Worm (Caenorhabditis elegans) whole organism, early embryonic: Measurements from ENCODE around the gene dmd-6.

Source experiments
- B0310.2 ChIP-seq: sonication (generic microtip); optimal IDR thresholded peaks from 2 replicates; lab custom pipeline; 2016; ENCODE audit warnings: mild to moderate bottlenecking, missing genetic modification characterization, missing compliant biosample characterization
- F13C5.2 ChIP-seq: sonication (generic microtip); optimal IDR thresholded peaks from 2 replicates; lab custom pipeline; 2017; ENCODE audit warnings: mild to moderate bottlenecking, missing genetic modification characterization, inconsistent platforms, missing compliant biosample characterization
- aly-1 ChIP-seq: sonication (generic microtip); optimal IDR thresholded peaks from 2 replicates; lab custom pipeline; 2016; ENCODE audit warnings: missing genetic modification characterization, missing compliant biosample characterization
- ama-1 ChIP-seq: fragments of 150-350 bp; optimal IDR thresholded peaks from 2 replicates; lab custom pipeline; 2014
- ceh-13 ChIP-seq: fragments of 200-800 bp; sonication (Bioruptor generic); optimal IDR thresholded peaks from 2 replicates; lab custom pipeline; 2018; ENCODE audit warnings: mild to moderate bottlenecking, missing genetic modification characterization, missing compliant biosample characterization
- ceh-36 ChIP-seq: sonication (generic microtip); optimal IDR thresholded peaks from 2 replicates; lab custom pipeline; 2016; ENCODE audit warnings: missing genetic modification characterization, inconsistent platforms, missing compliant biosample characterization
- ets-7 ChIP-seq: sonication (generic microtip); optimal IDR thresholded peaks from 2 replicates; lab custom pipeline; 2016; ENCODE audit warnings: missing genotype, missing genetic modification characterization, missing compliant biosample characterization
- flt-1 ChIP-seq: fragments of 200-800 bp; sonication (Bioruptor generic); IDR thresholded peaks from 2 replicates; pipeline ENCODE4 v1.3.6; 2022; ENCODE audit warnings: missing genetic modification characterization, missing compliant biosample characterization
- hmbx-1 ChIP-seq: sonication (generic microtip); optimal IDR thresholded peaks from 2 replicates; lab custom pipeline; 2016; ENCODE audit warnings: mild to moderate bottlenecking, missing genetic modification characterization, missing compliant biosample characterization
- hmg-4 ChIP-seq: fragments of 200-800 bp; sonication (Bioruptor generic); optimal IDR thresholded peaks from 2 replicates; lab custom pipeline; 2018; ENCODE audit warnings: mild to moderate bottlenecking, missing genetic modification characterization, missing compliant biosample characterization
- hnd-1 ChIP-seq: sonication (generic microtip); optimal IDR thresholded peaks from 2 replicates; lab custom pipeline; 2016; ENCODE audit warnings: missing genetic modification characterization, missing compliant biosample characterization
- pes-1 ChIP-seq: fragments of 200-800 bp; sonication (Bioruptor generic); IDR thresholded peaks from 2 replicates; pipeline ENCODE4 v1.3.6; 2022; ENCODE audit warnings: missing genetic modification reagents, missing genetic modification characterization, missing compliant biosample characterization
- scrt-1 ChIP-seq: fragments of 200-800 bp; sonication (Bioruptor generic); IDR thresholded peaks from 2 replicates; pipeline ENCODE4 v1.3.6; 2022; ENCODE audit warnings: missing genetic modification characterization, missing compliant biosample characterization
- sea-1 ChIP-seq: fragments of 200-800 bp; sonication (Bioruptor generic); conservative IDR thresholded peaks from 2 replicates; pipeline ENCODE4 v1.3.6; 2022; ENCODE audit warnings: missing genetic modification characterization, missing compliant biosample characterization
- tbx-11 ChIP-seq: fragments of 200-800 bp; sonication (Bioruptor generic); IDR thresholded peaks from 2 replicates; pipeline ENCODE4 v1.3.6; 2022; ENCODE audit warnings: missing genetic modification characterization, missing compliant biosample characterization
- tbx-37 ChIP-seq: fragments of 200-800 bp; sonication (Bioruptor generic); conservative IDR thresholded peaks from 2 replicates; pipeline ENCODE4 v1.3.6; 2022; ENCODE audit warnings: missing genetic modification reagents, missing genetic modification characterization, missing compliant biosample characterization
- tra-4 ChIP-seq: sonication (generic microtip); optimal IDR thresholded peaks from 2 replicates; lab custom pipeline; 2017; ENCODE audit warnings: missing genetic modification characterization, missing compliant biosample characterization

The dmd-6 gene

DNA sequence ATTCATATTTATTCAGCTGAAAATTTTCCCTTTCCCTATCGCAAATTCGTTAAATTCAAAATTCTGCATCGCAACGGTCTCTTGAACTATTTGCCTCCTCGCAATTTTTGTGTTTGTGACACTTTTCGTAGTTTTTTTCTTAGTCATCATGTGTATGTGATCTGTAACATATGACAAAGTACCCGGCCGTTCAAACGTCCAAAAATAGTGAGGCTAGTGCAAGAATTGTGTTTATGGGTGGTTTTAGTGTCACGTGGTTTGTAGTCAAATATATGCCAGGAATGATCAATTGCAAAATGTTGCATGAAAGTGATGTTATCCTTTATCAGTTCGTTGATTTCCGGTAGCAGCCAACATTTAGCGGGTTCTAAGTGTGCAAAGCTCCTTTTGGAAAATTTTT, 6.6 kb upstream of the dmd-6 start:
- TF ChIP-seq hnd-1 (tag; lab: Kevin White, UChicago) (no peak), flt-1 (no peak), tra-4 (tag; lab: Kevin White, UChicago) (no peak), tbx-37 (GFP tag; lab: Robert Waterston, UW) (no peak), hmg-4 (GFP tag; lab: Kevin White, UChicago) (no peak), scrt-1 (no peak), hmbx-1 (no peak), pes-1 (GFP tag; lab: Robert Waterston, UW) (no peak), tbx-11 (GFP tag; lab: Robert Waterston, UW) (no peak), F13C5.2 (no peak), ama-1 (no peak), ceh-13 (GFP tag; lab: Kevin White, UChicago) (no peak), B0310.2 (tag; lab: Kevin White, UChicago) (no peak), ceh-36 (tag; lab: Kevin White, UChicago) (no peak), sea-1 (GFP tag; lab: Robert Waterston, UW) (no peak), ets-7 (tag; lab: Kevin White, UChicago) (no peak), aly-1 (tag; lab: Kevin White, UChicago) (no peak)

DNA sequence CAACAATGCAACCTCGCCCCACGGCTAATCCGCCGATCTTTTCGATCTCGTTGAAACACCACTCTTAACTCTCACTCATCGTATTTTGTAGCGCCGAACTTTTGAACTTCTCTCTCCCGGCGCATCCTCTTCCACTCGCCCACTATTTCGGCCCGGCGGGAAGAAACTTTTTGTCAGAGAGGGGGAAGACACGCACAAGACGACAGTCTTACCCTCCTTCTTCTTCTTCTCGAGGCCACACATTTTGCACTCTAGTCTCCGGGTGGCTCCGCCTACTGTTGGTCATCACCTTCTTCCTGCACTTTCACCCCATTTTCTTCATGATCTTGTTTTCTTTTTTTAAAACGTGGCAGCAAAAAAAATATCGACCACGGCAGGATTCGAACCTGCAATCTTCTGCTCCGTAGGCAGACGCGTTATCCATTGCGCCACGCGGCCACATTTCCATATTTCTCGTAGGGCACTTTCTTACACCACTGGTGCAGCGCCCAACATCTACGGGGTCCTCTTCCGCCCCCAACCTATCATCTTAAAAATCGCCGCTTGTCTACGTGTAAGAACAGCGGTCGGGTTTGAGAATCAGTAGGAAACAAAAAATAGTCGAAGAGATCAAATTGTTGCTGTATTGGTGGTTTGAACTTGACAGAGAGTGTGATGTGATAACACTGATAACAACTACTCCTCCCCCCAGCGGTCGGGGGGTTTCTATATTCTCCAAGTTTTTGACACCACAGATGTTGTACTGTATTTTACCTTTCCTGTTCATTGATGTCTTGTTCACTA, 5.3 kb upstream of the dmd-6 start:
- no peak for TF ChIP-seq aly-1 (tag; lab: Kevin White, UChicago)
- peak; percentile 18; the same call in 1 of the 2 replicates for TF ChIP-seq pes-1 (GFP tag; lab: Robert Waterston, UW)
- no peak for TF ChIP-seq ceh-13 (GFP tag; lab: Kevin White, UChicago)
- no peak for TF ChIP-seq tbx-37 (GFP tag; lab: Robert Waterston, UW)
- TF ChIP-seq tbx-11 (GFP tag; lab: Robert Waterston, UW): no peak

DNA sequence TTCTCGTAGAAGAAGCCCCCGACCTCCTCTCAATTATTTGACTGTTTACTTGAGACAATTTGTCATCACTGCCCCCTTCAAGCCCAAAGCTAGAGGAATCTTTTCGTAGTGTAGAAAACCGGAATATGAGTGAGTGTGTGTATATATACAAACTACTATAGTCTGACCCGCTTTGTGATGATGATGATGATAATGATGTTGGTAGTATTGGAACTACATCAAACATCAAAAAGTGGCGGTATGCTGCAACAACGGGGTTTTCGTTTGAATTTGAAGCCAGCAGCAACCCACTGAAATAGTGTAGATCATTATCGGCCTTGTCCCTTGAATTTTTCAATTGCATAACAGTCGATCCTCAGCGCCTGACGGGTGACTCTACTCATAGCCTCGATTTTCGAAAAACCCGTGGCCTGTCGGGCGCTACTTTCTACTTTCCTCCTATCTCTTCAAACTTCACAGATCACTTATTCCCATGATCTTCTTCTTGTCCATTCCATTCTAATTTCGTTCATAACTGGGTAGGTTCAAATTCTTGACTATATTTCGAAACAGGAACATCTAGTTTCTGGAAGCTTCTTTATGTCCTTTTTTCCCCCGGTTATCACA, 4.4 kb upstream of the dmd-6 start:
- TF ChIP-seq pes-1 (GFP tag; lab: Robert Waterston, UW) (no peak), hnd-1 (tag; lab: Kevin White, UChicago) (no peak), aly-1 (tag; lab: Kevin White, UChicago) (no peak), scrt-1 (no peak), tra-4 (tag; lab: Kevin White, UChicago) (no peak), tbx-37 (GFP tag; lab: Robert Waterston, UW) (no peak), ama-1 (no peak), hmg-4 (GFP tag; lab: Kevin White, UChicago) (no peak), tbx-11 (GFP tag; lab: Robert Waterston, UW) (no peak), B0310.2 (tag; lab: Kevin White, UChicago) (no peak), sea-1 (GFP tag; lab: Robert Waterston, UW) (no peak), ceh-13 (GFP tag; lab: Kevin White, UChicago) (no peak), hmbx-1 (no peak), ets-7 (tag; lab: Kevin White, UChicago) (no peak), ceh-36 (tag; lab: Kevin White, UChicago) (no peak), F13C5.2 (no peak), flt-1 (no peak)

DNA sequence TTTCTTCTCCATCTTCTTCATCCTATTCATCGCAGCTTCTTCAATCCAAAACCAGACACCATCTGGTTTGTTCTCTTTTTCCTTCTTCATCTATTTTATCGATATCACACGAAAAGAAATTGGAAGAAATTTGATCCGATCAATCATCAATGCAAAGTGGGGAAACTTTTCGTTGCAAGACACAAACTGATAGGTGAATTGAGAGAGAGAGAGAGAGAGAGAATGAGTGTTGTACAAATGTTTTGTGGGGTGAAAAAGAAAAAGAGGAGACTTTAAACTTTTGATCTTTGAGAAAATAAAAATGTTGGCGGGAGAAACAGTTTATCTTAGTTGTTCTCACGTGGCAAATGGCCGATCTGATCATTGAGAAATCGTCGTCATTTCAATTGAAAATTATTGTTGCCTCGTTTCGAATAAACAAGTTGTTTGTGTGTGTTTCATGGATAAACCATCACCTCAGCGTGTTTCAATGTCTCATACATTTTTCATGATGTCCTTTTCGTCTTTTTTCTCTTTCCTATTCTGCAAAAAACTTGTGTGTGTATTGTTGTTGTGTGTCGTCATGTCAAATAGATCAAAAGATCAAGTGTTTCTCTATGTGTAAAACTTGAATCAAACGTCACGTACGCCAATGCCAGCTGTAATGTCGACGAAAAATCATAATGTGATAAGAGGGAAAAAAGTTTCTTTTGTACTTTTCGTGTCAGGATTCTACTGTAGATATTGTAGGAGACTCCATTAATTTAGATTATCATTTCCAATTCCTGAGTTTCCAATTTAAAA, 3.7 kb upstream of the dmd-6 start:
- TF ChIP-seq tbx-11 (GFP tag; lab: Robert Waterston, UW) (no peak), sea-1 (GFP tag; lab: Robert Waterston, UW) (no peak), ama-1 (no peak), tbx-37 (GFP tag; lab: Robert Waterston, UW) (no peak), flt-1 (no peak), hmg-4 (GFP tag; lab: Kevin White, UChicago) (no peak), aly-1 (tag; lab: Kevin White, UChicago) (no peak), scrt-1 (no peak), B0310.2 (tag; lab: Kevin White, UChicago) (no peak), hnd-1 (tag; lab: Kevin White, UChicago) (no peak), hmbx-1 (no peak), F13C5.2 (no peak), ceh-13 (GFP tag; lab: Kevin White, UChicago) (no peak), ets-7 (tag; lab: Kevin White, UChicago) (no peak)

DNA sequence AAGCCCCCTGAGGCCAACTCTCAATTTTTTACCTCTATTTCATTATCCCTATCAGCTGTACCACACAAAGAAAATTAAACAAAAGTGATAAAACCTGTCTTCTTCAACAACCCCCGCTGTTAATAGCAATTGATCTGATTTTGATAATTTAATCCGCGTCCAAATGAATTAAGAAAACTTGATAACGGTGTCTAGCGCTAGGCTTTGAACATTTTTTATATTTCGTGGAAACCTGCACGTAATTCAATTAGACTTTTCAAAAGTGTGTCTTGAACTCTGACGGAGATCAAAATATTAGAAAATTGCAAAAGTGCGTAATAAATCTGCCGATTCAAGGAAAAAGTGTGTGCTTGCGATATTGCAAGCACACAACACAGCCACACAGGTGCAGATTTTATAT, 3.0 kb upstream of the dmd-6 start:
- no peak for TF ChIP-seq ceh-13 (GFP tag; lab: Kevin White, UChicago)
- TF ChIP-seq ama-1: no peak
- TF ChIP-seq B0310.2 (tag; lab: Kevin White, UChicago): no peak
- TF ChIP-seq sea-1 (GFP tag; lab: Robert Waterston, UW): no peak
- no peak for TF ChIP-seq aly-1 (tag; lab: Kevin White, UChicago)
- TF ChIP-seq flt-1: no peak
- TF ChIP-seq hmg-4 (GFP tag; lab: Kevin White, UChicago): no peak
- TF ChIP-seq F13C5.2: no peak
- no peak for TF ChIP-seq tra-4 (tag; lab: Kevin White, UChicago)
- no peak for TF ChIP-seq hmbx-1

DNA sequence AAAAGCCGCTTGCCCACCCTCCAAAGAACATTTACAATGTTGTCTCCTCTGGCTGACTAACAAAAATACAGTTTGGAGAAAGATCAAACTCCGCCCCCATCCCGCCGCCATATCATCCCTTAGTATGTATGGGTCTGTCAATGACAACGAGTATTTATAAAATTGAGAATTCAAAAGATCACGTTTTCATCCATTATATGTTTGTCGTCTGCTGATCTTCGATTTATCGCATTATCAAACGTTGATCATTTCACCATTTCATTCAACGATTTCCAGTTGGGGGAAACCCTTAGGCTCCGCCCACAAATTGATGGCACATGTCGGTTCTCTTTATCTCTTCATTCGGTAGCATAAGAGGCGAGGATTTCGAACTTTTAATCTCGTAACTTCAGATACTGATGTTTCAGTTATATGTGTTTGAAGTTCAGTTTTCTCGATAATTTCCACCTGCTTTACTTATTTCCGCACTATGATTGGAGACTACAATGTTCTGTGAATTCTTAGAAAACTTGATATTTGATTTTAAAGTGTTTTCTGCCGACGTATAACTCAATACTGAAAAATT, 2.1 kb upstream of the dmd-6 start:
- TF ChIP-seq hmbx-1 (no peak), pes-1 (GFP tag; lab: Robert Waterston, UW) (no peak), tbx-11 (GFP tag; lab: Robert Waterston, UW) (no peak), flt-1 (no peak), tbx-37 (GFP tag; lab: Robert Waterston, UW) (no peak), B0310.2 (tag; lab: Kevin White, UChicago) (no peak), ama-1 (no peak), sea-1 (GFP tag; lab: Robert Waterston, UW) (no peak), aly-1 (tag; lab: Kevin White, UChicago) (no peak), tra-4 (tag; lab: Kevin White, UChicago) (no peak), ceh-13 (GFP tag; lab: Kevin White, UChicago) (no peak), hnd-1 (tag; lab: Kevin White, UChicago) (no peak), scrt-1 (no peak), ceh-36 (tag; lab: Kevin White, UChicago) (no peak), ets-7 (tag; lab: Kevin White, UChicago) (no peak), hmg-4 (GFP tag; lab: Kevin White, UChicago) (no peak), F13C5.2 (no peak)
